Fruit fly (Drosophila melanogaster): ENCODE results near the gene chinmo.

DNA sequence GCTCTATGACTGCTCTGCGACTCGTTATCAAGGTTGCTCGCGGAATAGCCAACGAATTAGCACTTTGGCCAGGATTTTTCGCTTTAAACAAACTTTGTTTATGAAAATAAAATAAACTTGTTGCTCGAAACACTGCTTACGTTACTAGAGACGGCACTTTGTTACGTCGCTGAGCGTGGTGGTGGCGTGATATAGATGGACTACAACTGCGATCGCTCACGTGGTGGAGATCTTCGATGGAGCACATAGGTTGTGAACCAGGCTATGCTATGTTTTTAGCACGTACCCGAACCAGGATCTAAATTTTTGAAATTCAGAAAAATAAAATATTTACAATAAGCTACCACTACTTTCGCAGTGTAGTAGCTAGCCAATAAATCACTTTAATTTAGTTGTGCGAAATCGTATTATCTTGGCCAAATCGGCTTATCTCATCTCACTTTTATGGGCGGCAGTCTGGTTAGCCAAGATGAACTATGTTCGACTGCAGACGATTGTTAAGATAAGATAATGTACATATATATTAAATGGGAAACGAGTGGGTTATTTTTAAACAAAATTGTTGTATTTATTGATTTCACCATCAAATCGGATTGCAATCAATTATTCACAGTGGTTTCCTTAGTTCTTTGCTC is 64.8 kb downstream of the chinmo start, which contains the start of gene frtz:
- no peak for TF ChIP-seq CG14711 (tag; optimal IDR thresholded peaks at IDR 0.05)
- TF ChIP-seq Clk (GFP tag; optimal IDR thresholded peaks at IDR 0.05): no peak
- TF ChIP-seq cic (GFP tag; optimal IDR thresholded peaks at IDR 0.05): no peak
- TF ChIP-seq ovo (GFP tag; optimal IDR thresholded peaks at IDR 0.05): no peak
- TF ChIP-seq CG11617 (GFP tag; optimal IDR thresholded peaks at IDR 0.05): peak; percentile 18
- TF ChIP-seq kay (GFP tag; ENCODE audit: borderline replicate concordance): no peak
- no peak for TF ChIP-seq cnc (optimal IDR thresholded peaks at IDR 0.05)
- no peak for TF ChIP-seq CG5204 (GFP tag; optimal IDR thresholded peaks at IDR 0.05)
- no peak for TF ChIP-seq Hr96 (GFP tag; optimal IDR thresholded peaks at IDR 0.05)
